Fruit fly (Drosophila melanogaster): ENCODE measurements around the gene Mst27D.

DNA sequence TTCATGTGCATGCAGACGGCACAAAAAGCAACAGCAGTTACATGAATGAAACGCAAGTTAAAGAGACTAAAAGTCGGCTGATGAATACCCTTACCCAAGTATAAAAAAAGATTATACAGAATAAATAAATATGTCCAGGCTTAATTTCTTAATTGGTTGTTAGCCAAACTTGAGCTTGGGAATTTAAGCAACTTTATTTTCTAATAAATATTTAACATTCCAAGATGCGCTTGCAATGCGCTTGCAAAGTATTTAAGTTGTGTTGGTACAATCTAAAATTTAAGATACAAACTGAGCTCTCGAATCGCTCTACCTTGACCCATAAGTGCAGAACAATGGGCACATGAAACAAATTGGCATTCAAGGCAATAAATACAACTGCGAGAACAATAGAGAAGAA is 47.2 kb upstream of the Mst27D start:
- no peak for TF ChIP-seq ERR (GFP tag; optimal IDR thresholded peaks at IDR 0.05)
- no peak for TF ChIP-seq C15 (GFP tag; IDR thresholded peaks at IDR 0.05)
- TF ChIP-seq slbo (GFP tag; IDR thresholded peaks at IDR 0.05) = no peak
- no peak for TF ChIP-seq CG1832 (GFP tag; optimal IDR thresholded peaks at IDR 0.05)
- TF ChIP-seq sc (optimal IDR thresholded peaks at IDR 0.05) = no peak
- TF ChIP-seq sc (GFP tag; optimal IDR thresholded peaks at IDR 0.05) = no peak
- TF ChIP-seq lbe (GFP tag; optimal IDR thresholded peaks at IDR 0.05) = no peak
- TF ChIP-seq Bgb (GFP tag; IDR thresholded peaks at IDR 0.05; ENCODE audit: partially characterized antibody) = no peak
- no peak for TF ChIP-seq Six4 (GFP tag; optimal IDR thresholded peaks at IDR 0.05)
- no peak for TF ChIP-seq CG31365 (tag; optimal IDR thresholded peaks at IDR 0.05)
- TF ChIP-seq PHDP (tag; optimal IDR thresholded peaks at IDR 0.05) = no peak
- no peak for TF ChIP-seq Dip3 (GFP tag; optimal IDR thresholded peaks at IDR 0.05)
- no peak for TF ChIP-seq Xrp1 (GFP tag; IDR thresholded peaks at IDR 0.05)

Data from whole organism, embryonic.